Fruit fly (Drosophila melanogaster): ENCODE measurements around the gene p38c.
A peak's percentile ranks its signal among the peaks of the same experiment; 100 is the strongest.

p38c gene

DNA sequence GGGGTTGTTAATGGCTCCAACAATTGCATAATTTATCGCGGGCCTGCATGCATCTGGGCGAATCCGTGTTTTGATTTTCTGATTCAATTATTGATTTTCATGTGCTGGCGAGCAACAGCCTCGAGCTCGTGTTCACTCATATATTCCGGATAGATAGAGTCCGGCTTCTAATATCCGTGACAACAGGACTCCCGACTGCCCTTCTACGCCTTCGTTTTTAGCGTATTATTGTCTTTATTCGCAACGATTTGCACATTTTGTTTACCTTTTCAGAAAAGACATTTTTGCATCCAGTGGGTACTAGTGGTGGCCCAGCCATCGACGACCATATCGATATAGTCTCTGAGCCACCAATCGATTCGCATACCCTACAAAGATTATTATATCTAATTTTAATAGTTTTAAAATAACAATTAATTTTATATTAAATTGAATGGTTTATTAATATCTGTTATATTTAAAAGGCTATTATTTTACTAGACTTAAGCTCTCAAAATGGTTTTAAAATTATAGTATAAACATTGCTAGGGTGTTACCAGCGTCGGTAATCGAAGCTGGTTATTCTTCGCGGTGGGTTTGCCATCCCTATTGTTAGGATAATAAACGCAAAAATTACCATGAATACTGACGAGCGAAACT, 11.3 kb upstream of the p38c start, which contains the start of the genes Myo95E and TBC1d7 (continued):
- TF ChIP-seq Kr (GFP tag; optimal IDR thresholded peaks at IDR 0.05) = no peak
- TF ChIP-seq CG15011 (GFP tag; optimal IDR thresholded peaks at IDR 0.05) = no peak
- no peak for TF ChIP-seq insv (GFP tag; optimal IDR thresholded peaks at IDR 0.05)
- TF ChIP-seq unpg (GFP tag; optimal IDR thresholded peaks at IDR 0.05) = peak; percentile 89
- TF ChIP-seq fd102C (GFP tag; optimal IDR thresholded peaks at IDR 0.05) = peak; percentile 35
- TF ChIP-seq BtbVII (GFP tag; optimal IDR thresholded peaks at IDR 0.05) = peak; percentile 44
- TF ChIP-seq CG17385 (GFP tag; optimal IDR thresholded peaks at IDR 0.05) = peak; percentile 82
- no peak for TF ChIP-seq gsb-n (tag; optimal IDR thresholded peaks at IDR 0.05)
- no peak for TF ChIP-seq CG11723 (GFP tag; optimal IDR thresholded peaks at IDR 0.05)
- TF ChIP-seq Nf-YA (GFP tag; IDR thresholded peaks at IDR 0.05) = peak; percentile 83
- no peak for TF ChIP-seq p53 (GFP tag; optimal IDR thresholded peaks at IDR 0.05)
- TF ChIP-seq CG17829 (tag; optimal IDR thresholded peaks at IDR 0.05) = peak; percentile 89
- peak; percentile 93 for TF ChIP-seq croc (GFP tag; conservative IDR thresholded peaks at IDR 0.05)
- peak; percentile 79 for TF ChIP-seq lilli (GFP tag; optimal IDR thresholded peaks at IDR 0.05)
- TF ChIP-seq lola (GFP tag; optimal IDR thresholded peaks at IDR 0.05) = peak in 1 of 3 experiments; percentile 83
- TF ChIP-seq sim (GFP tag; IDR thresholded peaks at IDR 0.05) = 0 out of 2 replicates have a peak, but pooled peaks have one; percentile 72
- TF ChIP-seq Hand (GFP tag; optimal IDR thresholded peaks at IDR 0.05) = peak; percentile 60
- TF ChIP-seq Abd-B (GFP tag; optimal IDR thresholded peaks at IDR 0.05) = peak; percentile 91
- TF ChIP-seq CG6683 (GFP tag; optimal IDR thresholded peaks at IDR 0.05) = peak; percentile 58
- TF ChIP-seq CG34376 (GFP tag; optimal IDR thresholded peaks at IDR 0.05) = peak; percentile 74
- peak; percentile 93 for TF ChIP-seq CG32772 (GFP tag; IDR thresholded peaks at IDR 0.05)
- TF ChIP-seq CG2202 (tag; optimal IDR thresholded peaks at IDR 0.05) = peak; percentile 63
- peak; percentile 76 for TF ChIP-seq CG4617 (GFP tag; optimal IDR thresholded peaks at IDR 0.05; ENCODE audit: borderline replicate concordance)
- peak; percentile 92 for TF ChIP-seq ttk (GFP tag; IDR thresholded peaks at IDR 0.05)
- peak; percentile 76 for TF ChIP-seq YL-1 (GFP tag; optimal IDR thresholded peaks at IDR 0.05)
- TF ChIP-seq pb (GFP tag; optimal IDR thresholded peaks at IDR 0.05) = no peak
- TF ChIP-seq knrl (GFP tag; IDR thresholded peaks at IDR 0.05; ENCODE audit: partially characterized antibody) = peak; percentile 84
- peak; percentile 69; the same call in 1 of the 2 replicates for TF ChIP-seq Gsc (GFP tag; IDR thresholded peaks at IDR 0.05)
- TF ChIP-seq zf30C (GFP tag; optimal IDR thresholded peaks at IDR 0.05) = no peak
- TF ChIP-seq CG9932 (GFP tag; IDR thresholded peaks at IDR 0.05) = peak; percentile 97
- no peak for TF ChIP-seq Nf-YC (tag; optimal IDR thresholded peaks at IDR 0.05)
- TF ChIP-seq CG6813 (GFP tag; optimal IDR thresholded peaks at IDR 0.05) = peak; percentile 65
- peak; percentile 84 for TF ChIP-seq Taf1 (GFP tag; IDR thresholded peaks at IDR 0.05)
- peak; percentile 64 for TF ChIP-seq Sry-β (GFP tag; optimal IDR thresholded peaks at IDR 0.05)
- TF ChIP-seq sr (GFP tag; IDR thresholded peaks at IDR 0.05) = peak; percentile 39; the same call in 1 of the 3 replicates
- TF ChIP-seq Chrac-16 (GFP tag; optimal IDR thresholded peaks at IDR 0.05) = peak; percentile 86
- TF ChIP-seq CG7987 (GFP tag; optimal IDR thresholded peaks at IDR 0.05) = peak; percentile 77
- TF ChIP-seq Six4 (GFP tag; optimal IDR thresholded peaks at IDR 0.05) = peak; percentile 76
- peak; percentile 95 for TF ChIP-seq dysf (GFP tag; IDR thresholded peaks at IDR 0.05)
- TF ChIP-seq cas (GFP tag; IDR thresholded peaks at IDR 0.05) = peak; percentile 69; the same call in 1 of the 2 replicates
- peak; percentile 87 for TF ChIP-seq az2 (GFP tag; optimal IDR thresholded peaks at IDR 0.05)
- TF ChIP-seq lab (GFP tag; optimal IDR thresholded peaks at IDR 0.05) = no peak
- peak; percentile 84 for TF ChIP-seq CG10267 (tag; optimal IDR thresholded peaks at IDR 0.05)
- peak; percentile 80 for TF ChIP-seq zen (tag; optimal IDR thresholded peaks at IDR 0.05)
- no peak for TF ChIP-seq CG31365 (tag; optimal IDR thresholded peaks at IDR 0.05)
- TF ChIP-seq Hr39 (optimal IDR thresholded peaks at IDR 0.05) = no peak
- peak; percentile 77 for TF ChIP-seq Ets65A (GFP tag)
- peak; percentile 55 for TF ChIP-seq CG13624 (GFP tag; optimal IDR thresholded peaks at IDR 0.05)
- TF ChIP-seq hb (GFP tag; IDR thresholded peaks at IDR 0.05; ENCODE audit: partially characterized antibody) = no peak

Data from whole organism, embryonic.